Fruit fly (Drosophila melanogaster) whole organism, pupa: ENCODE results near the gene CG31998.
A peak's percentile ranks its signal among the peaks of the same experiment; 100 is the strongest.

ENCODE experiments used
- CG10348 ChIP-seq: fragments of 200-800 bp; sonication (Bioruptor generic); IDR thresholded peaks from 2 replicates; pipeline ENCODE4 v1.3.6; 2022; ENCODE audit warnings: missing biosample characterization, missing genetic modification characterization
- CG12605 ChIP-seq: fragments of 200-800 bp; sonication (Bioruptor generic); IDR thresholded peaks from 2 replicates; pipeline ENCODE4 v1.3.6; 2022; ENCODE audit warnings: missing biosample characterization, missing genetic modification characterization
- CG13204 ChIP-seq: fragments of 200-800 bp; sonication (Bioruptor generic); optimal IDR thresholded peaks from 2 replicates; lab custom pipeline; 2018; ENCODE audit warnings: missing biosample characterization, mild to moderate bottlenecking, missing genetic modification characterization, moderate library complexity
- CG14655 ChIP-seq: fragments of 200-800 bp; sonication (Bioruptor generic); optimal IDR thresholded peaks from 3 replicates; lab custom pipeline; 2017; ENCODE audit warnings: mild to moderate bottlenecking, missing biosample characterization, missing genetic modification reagents, missing genetic modification characterization
- CG15710 ChIP-seq: fragments of 200-800 bp; sonication (Bioruptor generic); optimal IDR thresholded peaks from 2 replicates; lab custom pipeline; 2018; ENCODE audit warnings: missing biosample characterization, mild to moderate bottlenecking, missing genetic modification characterization, moderate library complexity
- CG17806 ChIP-seq: fragments of 200-800 bp; sonication (Bioruptor generic); optimal IDR thresholded peaks from 2 replicates; lab custom pipeline; 2018; ENCODE audit warnings: missing biosample characterization, mild to moderate bottlenecking, missing genetic modification characterization, moderate library complexity
- CG32121 ChIP-seq: fragments of 200-800 bp; sonication (Bioruptor generic); IDR thresholded peaks from 2 replicates; pipeline ENCODE4 v1.3.6; 2022; ENCODE audit warnings: missing biosample characterization, missing genetic modification characterization
- CG34367 ChIP-seq: fragments of 200-800 bp; sonication (Bioruptor generic); optimal IDR thresholded peaks from 2 replicates; lab custom pipeline; 2018; ENCODE audit warnings: missing biosample characterization, mild to moderate bottlenecking, missing genetic modification characterization
- CG4496 ChIP-seq: fragments of 200-800 bp; sonication (Bioruptor generic); IDR thresholded peaks from 3 replicates; pipeline ENCODE4 v1.3.6; 2022; ENCODE audit warnings: missing biosample characterization, missing genetic modification characterization
- CG8159 ChIP-seq: fragments of 200-800 bp; sonication (Bioruptor generic); optimal IDR thresholded peaks from 3 replicates; lab custom pipeline; 2018; ENCODE audit warnings: missing biosample characterization, mild to moderate bottlenecking, missing genetic modification characterization, moderate library complexity
- CG8301 ChIP-seq: fragments of 200-800 bp; sonication (Bioruptor generic); optimal IDR thresholded peaks from 2 replicates; lab custom pipeline; 2018; ENCODE audit warnings: missing biosample characterization, mild to moderate bottlenecking, missing genetic modification characterization
- CG9948 ChIP-seq: fragments of 200-800 bp; sonication (Bioruptor generic); optimal IDR thresholded peaks from 2 replicates; lab custom pipeline; 2018; ENCODE audit warnings: missing biosample characterization, mild to moderate bottlenecking, missing genetic modification characterization, moderate library complexity
- D1 ChIP-seq: fragments of 200-800 bp; sonication (Bioruptor generic); optimal IDR thresholded peaks from 2 replicates; lab custom pipeline; 2018; ENCODE audit warnings: missing biosample characterization, mild to moderate bottlenecking, missing genetic modification characterization, moderate library complexity
- EcR ChIP-seq: fragments of 200-800 bp; sonication (Bioruptor generic); optimal IDR thresholded peaks from 3 replicates; lab custom pipeline; 2019; ENCODE audit warnings: missing biosample characterization, missing genetic modification characterization, mild to moderate bottlenecking, moderate library complexity, missing genetic modification reagents
- Ets98B ChIP-seq: fragments of 200-800 bp; sonication (Bioruptor generic); IDR thresholded peaks from 2 replicates; pipeline ENCODE4 v1.3.6; 2022; ENCODE audit warnings: missing biosample characterization, missing genetic modification characterization
- Pif1A ChIP-seq: fragments of 200-800 bp; sonication (Bioruptor generic); optimal IDR thresholded peaks from 3 replicates; lab custom pipeline; 2016; ENCODE audit warnings: missing biosample characterization, missing genetic modification characterization
- Pif1B ChIP-seq: fragments of 200-800 bp; sonication (Bioruptor generic); optimal IDR thresholded peaks from 3 replicates; lab custom pipeline; 2016; ENCODE audit warnings: missing biosample characterization, missing genetic modification characterization
- Snoo ChIP-seq: fragments of 200-800 bp; sonication (Bioruptor generic); optimal IDR thresholded peaks from 3 replicates; lab custom pipeline; 2017; ENCODE audit warnings: missing biosample characterization, mild to moderate bottlenecking, missing genetic modification characterization, inconsistent platforms
- fd96Ca ChIP-seq: fragments of 200-800 bp; sonication (Bioruptor generic); IDR thresholded peaks from 3 replicates; pipeline ENCODE4 v1.3.6; 2022; ENCODE audit warnings: missing biosample characterization, missing genetic modification characterization
- gl ChIP-seq: fragments of 200-800 bp; sonication (Bioruptor generic); optimal IDR thresholded peaks from 2 replicates; lab custom pipeline; 2018; ENCODE audit warnings: missing biosample characterization, mild to moderate bottlenecking, missing genetic modification characterization
- rn ChIP-seq: fragments of 200-800 bp; sonication (Bioruptor generic); IDR thresholded peaks from 2 replicates; pipeline ENCODE4 v1.3.6; 2022; ENCODE audit warnings: missing biosample characterization, missing genetic modification characterization

Gene CG31998

dm6 chr4:175245-175644 lies 30.5 kb downstream of the CG31998 start, which contains the start of gene CG33978:
Gene CG33978 (minus strand): TSS chr4:175639.
- no peak for TF ChIP-seq CG13204 (GFP tag; lab: Kevin White, UChicago)
- TF ChIP-seq CG12605 (GFP tag; lab: Robert Waterston, UW): no peak
- no peak for TF ChIP-seq EcR (GFP tag; lab: Kevin White, UChicago)
- no peak for TF ChIP-seq CG10348
- no peak for TF ChIP-seq Snoo (tag; lab: Kevin White, UChicago)
- peak; percentile 15 for TF ChIP-seq D1 (tag; lab: Kevin White, UChicago)
- no peak for TF ChIP-seq CG17806 (tag; lab: Kevin White, UChicago)

dm6 chr4:174526-174925 lies 31.2 kb downstream of the CG31998 start:
- no peak for TF ChIP-seq Pif1A
- no peak for TF ChIP-seq CG14655 (GFP tag; lab: Kevin White, UChicago)
- no peak for TF ChIP-seq CG12605 (GFP tag; lab: Robert Waterston, UW)
- no peak for TF ChIP-seq EcR (GFP tag; lab: Kevin White, UChicago)
- TF ChIP-seq Pif1B (GFP tag; lab: Kevin White, UChicago): no peak

- TF ChIP-seq CG8159 (tag; lab: Kevin White, UChicago) (no peak), CG17806 (tag; lab: Kevin White, UChicago) (no peak), Pif1B (GFP tag; lab: Kevin White, UChicago) (no peak), CG34367 (tag; lab: Kevin White, UChicago) (no peak), CG13204 (GFP tag; lab: Kevin White, UChicago) (no peak)
These were observed 38.2 kb downstream of the CG31998 start for dm6 chr4:167515-167914.

DNA sequence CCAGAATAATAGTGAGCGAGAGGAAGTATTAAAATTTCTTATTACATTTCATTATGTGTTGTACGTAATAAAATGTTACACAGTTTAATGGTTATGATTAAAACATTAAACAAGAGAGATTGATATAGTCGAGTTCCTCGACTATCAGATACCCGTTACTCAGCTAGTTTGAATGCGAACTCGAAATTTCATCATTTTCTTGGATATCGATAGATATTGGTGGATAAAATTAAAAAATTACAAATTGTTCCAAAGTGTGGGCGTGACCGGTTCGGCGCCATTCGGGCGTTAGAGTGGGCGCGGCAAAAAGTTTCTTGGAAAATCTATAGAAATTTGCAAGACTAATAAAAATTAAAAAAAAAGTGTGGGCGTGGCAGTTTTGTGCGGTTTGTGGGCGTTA lies 40.6 kb downstream of the CG31998 start:
- TF ChIP-seq gl (tag; lab: Kevin White, UChicago) (no peak), Snoo (tag; lab: Kevin White, UChicago) (no peak), CG13204 (GFP tag; lab: Kevin White, UChicago) (no peak), EcR (GFP tag; lab: Kevin White, UChicago) (no peak), CG34367 (tag; lab: Kevin White, UChicago) (no peak), CG15710 (tag; lab: Kevin White, UChicago) (no peak), CG8301 (no peak), fd96Ca (no peak), Ets98B (no peak), rn (no peak), CG17806 (tag; lab: Kevin White, UChicago) (no peak), CG4496 (no peak), Pif1B (GFP tag; lab: Kevin White, UChicago) (no peak), CG9948 (tag; lab: Kevin White, UChicago) (no peak)
- TF ChIP-seq, all 21 proteins: peak for 0

- no peak for TF ChIP-seq CG34367 (tag; lab: Kevin White, UChicago)
- no peak for TF ChIP-seq Pif1B (GFP tag; lab: Kevin White, UChicago)
These were observed 49.8 kb downstream of the CG31998 start, which contains the start of gene CG31997 for dm6 chr4:155977-156376. Gene CG31997 (minus strand): TSS chr4:156060.

- no peak for TF ChIP-seq Snoo (tag; lab: Kevin White, UChicago)
- no peak for TF ChIP-seq Pif1A
- TF ChIP-seq CG9948 (tag; lab: Kevin White, UChicago): no peak
- TF ChIP-seq CG13204 (GFP tag; lab: Kevin White, UChicago): no peak
- TF ChIP-seq CG17806 (tag; lab: Kevin White, UChicago): no peak
- TF ChIP-seq CG10348: no peak
- no peak for TF ChIP-seq CG8301
- no peak for TF ChIP-seq CG34367 (tag; lab: Kevin White, UChicago)
- no peak for TF ChIP-seq rn
- no peak for TF ChIP-seq Ets98B
- no peak for TF ChIP-seq CG8159 (tag; lab: Kevin White, UChicago)
- TF ChIP-seq fd96Ca: no peak
- TF ChIP-seq CG14655 (GFP tag; lab: Kevin White, UChicago): no peak
- no peak for TF ChIP-seq CG32121 (GFP tag; lab: Robert Waterston, UW)
- TF ChIP-seq EcR (GFP tag; lab: Kevin White, UChicago): no peak
- no peak for TF ChIP-seq CG12605 (GFP tag; lab: Robert Waterston, UW)
These were observed 55.3 kb downstream of the CG31998 start, which contains the start of gene CG32006 for dm6 chr4:150453-150852. Gene CG32006 (plus strand): TSS chr4:150764.

DNA sequence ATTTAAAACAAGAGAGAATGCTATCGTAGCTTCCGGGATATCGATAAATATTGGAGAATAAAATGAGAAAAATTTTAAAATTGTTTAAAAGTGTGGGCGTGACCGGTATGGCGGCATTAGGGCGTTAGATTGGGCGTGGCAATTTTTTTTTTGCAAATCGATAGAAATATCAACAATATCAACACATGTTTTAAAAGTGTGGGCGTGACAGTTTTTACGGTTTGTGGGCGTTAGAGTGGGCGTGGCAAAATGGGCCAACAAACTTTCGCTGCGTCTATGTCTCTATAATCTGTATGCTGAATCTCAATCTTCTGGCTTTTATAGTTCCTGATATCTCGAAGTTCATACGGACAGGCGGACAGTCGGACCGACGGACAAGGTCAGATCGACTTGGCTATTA lies 56.6 kb downstream of the CG31998 start:
- TF ChIP-seq Pif1B (GFP tag; lab: Kevin White, UChicago) (no peak), CG10348 (no peak), CG32121 (GFP tag; lab: Robert Waterston, UW) (no peak), CG17806 (tag; lab: Kevin White, UChicago) (no peak), Ets98B (no peak), Pif1A (no peak), CG8159 (tag; lab: Kevin White, UChicago) (no peak), EcR (GFP tag; lab: Kevin White, UChicago) (no peak), gl (tag; lab: Kevin White, UChicago) (no peak), CG4496 (no peak), CG34367 (tag; lab: Kevin White, UChicago) (no peak), CG9948 (tag; lab: Kevin White, UChicago) (no peak), CG8301 (no peak), CG15710 (tag; lab: Kevin White, UChicago) (no peak), CG13204 (GFP tag; lab: Kevin White, UChicago) (no peak)
